Worm (Caenorhabditis elegans): ENCODE data around the gene nlp-55.
A peak's percentile ranks its signal among the peaks of the same experiment; 100 is the strongest.

The nlp-55 gene

ce11 chrII:8283158-8283717 is 12.0 kb downstream of the nlp-55 start, which contains the start of the genes nst-1 and cct-4:
TSS of gene nst-1 (minus strand) at chrII:8283208.
TSS of gene cct-4 (plus strand) at chrII:8283667.
- TF ChIP-seq mec-3 (tag; optimal IDR thresholded peaks at IDR 0.05; ENCODE audit: borderline replicate concordance) (no peak), unc-3 (GFP tag; conservative IDR thresholded peaks at IDR 0.05) (no peak), unc-3 (tag; optimal IDR thresholded peaks at IDR 0.05) (no peak), odd-2 (tag; optimal IDR thresholded peaks at IDR 0.05) (no peak), ceh-9 (tag; optimal IDR thresholded peaks at IDR 0.05) (no peak), hlh-30 (tag; optimal IDR thresholded peaks at IDR 0.05; ENCODE audit: insufficient read depth) (no peak), ceh-48 (tag; optimal IDR thresholded peaks at IDR 0.05) (no peak), zip-5 (tag; optimal IDR thresholded peaks at IDR 0.05) (no peak), madf-2 (tag; optimal IDR thresholded peaks at IDR 0.05) (no peak), pag-3 (tag; optimal IDR thresholded peaks at IDR 0.05; ENCODE audit: borderline replicate concordance) (no peak), ceh-6 (GFP tag; optimal IDR thresholded peaks at IDR 0.05) (no peak), elt-2 (tag; optimal IDR thresholded peaks at IDR 0.05) (no peak), lim-6 (tag; optimal IDR thresholded peaks at IDR 0.05) (no peak), pha-4 (tag; optimal IDR thresholded peaks at IDR 0.05) (no peak), lin-11 (tag; optimal IDR thresholded peaks at IDR 0.05) (no peak), ceh-31 (tag; optimal IDR thresholded peaks at IDR 0.05) (no peak), ama-1 (optimal IDR thresholded peaks at IDR 0.05) (no peak)

- TF ChIP-seq elt-2 (tag; optimal IDR thresholded peaks at IDR 0.05) (no peak), rnt-1 (tag; optimal IDR thresholded peaks at IDR 0.05) (no peak), ttx-3 (tag; optimal IDR thresholded peaks at IDR 0.05) (no peak), odd-2 (tag; optimal IDR thresholded peaks at IDR 0.05) (no peak), fkh-6 (tag; optimal IDR thresholded peaks at IDR 0.05) (no peak), K02D7.2 (tag; optimal IDR thresholded peaks at IDR 0.05) (no peak), unc-3 (GFP tag; conservative IDR thresholded peaks at IDR 0.05) (no peak), unc-3 (tag; optimal IDR thresholded peaks at IDR 0.05) (no peak), ceh-14 (tag; optimal IDR thresholded peaks at IDR 0.05) (no peak), pha-4 (tag; optimal IDR thresholded peaks at IDR 0.05) (no peak), C38D4.7 (GFP tag; optimal IDR thresholded peaks at IDR 0.05) (no peak), ceh-6 (GFP tag; optimal IDR thresholded peaks at IDR 0.05) (no peak), syd-9 (tag; optimal IDR thresholded peaks at IDR 0.05) (no peak), tbx-7 (tag; optimal IDR thresholded peaks at IDR 0.05) (no peak)
Observed at ce11 chrII:8278415-8278814, 16.8 kb downstream of the nlp-55 start, which contains the start of the genes mrpl-10 and clec-142. TSS of gene mrpl-10 (minus strand) at chrII:8278515. TSS of gene clec-142 (plus strand) at chrII:8278678.

ce11 chrII:8276057-8276456 is 19.1 kb downstream of the nlp-55 start, which contains the start of the genes gei-14 and slc-25A32:
TSS of gene gei-14 (minus strand) at chrII:8276231.
TSS of gene slc-25A32 (plus strand) at chrII:8276298.
- TF ChIP-seq hlh-30 (tag; optimal IDR thresholded peaks at IDR 0.05; ENCODE audit: insufficient read depth): peak; percentile 17
- peak; percentile 6 for TF ChIP-seq elt-2 (tag; optimal IDR thresholded peaks at IDR 0.05)
- TF ChIP-seq Y22D7AL.16 (tag; optimal IDR thresholded peaks at IDR 0.05): no peak
- peak; percentile 6 for TF ChIP-seq nfya-1 (tag; optimal IDR thresholded peaks at IDR 0.05)

- TF ChIP-seq dmd-4 (tag; optimal IDR thresholded peaks at IDR 0.05; ENCODE audit: borderline replicate concordance) (no peak), ceh-2 (tag; optimal IDR thresholded peaks at IDR 0.05) (no peak), fkh-6 (tag; optimal IDR thresholded peaks at IDR 0.05) (no peak), tbx-7 (tag; optimal IDR thresholded peaks at IDR 0.05) (no peak), ama-1 (optimal IDR thresholded peaks at IDR 0.05) (no peak), rnt-1 (tag; optimal IDR thresholded peaks at IDR 0.05) (no peak), fax-1 (tag; optimal IDR thresholded peaks at IDR 0.05) (no peak), ceh-48 (tag; optimal IDR thresholded peaks at IDR 0.05) (no peak), T23F11.4 (GFP tag; optimal IDR thresholded peaks at IDR 0.05) (no peak), ceh-14 (tag; optimal IDR thresholded peaks at IDR 0.05) (no peak), odd-2 (tag; optimal IDR thresholded peaks at IDR 0.05) (no peak), K09A11.1 (tag; optimal IDR thresholded peaks at IDR 0.05; ENCODE audit: insufficient read depth) (no peak), pax-1 (tag; optimal IDR thresholded peaks at IDR 0.05) (no peak), hlh-15 (tag; optimal IDR thresholded peaks at IDR 0.05) (no peak)
Observed at ce11 chrII:8273060-8273459, 22.1 kb downstream of the nlp-55 start.
